Fruit fly (Drosophila melanogaster) whole organism, embryonic: ENCODE data around the gene CG44836.

Source experiments
- Adf1 ChIP-seq: fragments of 200-800 bp; sonication (Bioruptor generic); IDR thresholded peaks from 2 replicates; pipeline ENCODE4 v1.3.6; 2022; ENCODE audit warnings: missing biosample characterization, missing genetic modification characterization
- Bgb ChIP-seq: fragments of 200-800 bp; sonication (Bioruptor generic); IDR thresholded peaks from 2 replicates; pipeline ENCODE4 v1.3.6; 2022; ENCODE audit warnings: missing biosample characterization, missing genetic modification characterization; ENCODE audit not compliant: partially characterized antibody
- CG12942 ChIP-seq: fragments of 200-800 bp; sonication (Bioruptor generic); optimal IDR thresholded peaks from 3 replicates; lab custom pipeline; 2016; ENCODE audit warnings: missing biosample characterization, missing genetic modification characterization
- CG13624 ChIP-seq: fragments of 200-800 bp; sonication (Bioruptor generic); optimal IDR thresholded peaks from 2 replicates; lab custom pipeline; 2016; ENCODE audit warnings: missing biosample characterization, missing genetic modification characterization
- CG15479 ChIP-seq: fragments of 200-800 bp; sonication (Bioruptor generic); optimal IDR thresholded peaks from 3 replicates; lab custom pipeline; 2019; ENCODE audit warnings: missing biosample characterization, mild to moderate bottlenecking, missing genetic modification characterization, moderate library complexity
- CG16779 ChIP-seq: fragments of 200-800 bp; sonication (Bioruptor generic); IDR thresholded peaks from 2 replicates; pipeline ENCODE4 v1.3.6; 2022; ENCODE audit warnings: missing biosample characterization, missing genetic modification characterization
- CG2202 ChIP-seq: fragments of 200-800 bp; sonication (Bioruptor generic); optimal IDR thresholded peaks from 2 replicates; lab custom pipeline; 2018; ENCODE audit warnings: missing biosample characterization, mild to moderate bottlenecking, missing genetic modification characterization
- CG3163 ChIP-seq: fragments of 200-800 bp; sonication (Bioruptor generic); optimal IDR thresholded peaks from 3 replicates; lab custom pipeline; 2016; ENCODE audit warnings: missing biosample characterization, missing genetic modification characterization
- CG32767 ChIP-seq: fragments of 200-800 bp; sonication (Bioruptor generic); IDR thresholded peaks from 2 replicates; pipeline ENCODE4 v1.3.6; 2022; ENCODE audit warnings: missing biosample characterization, missing genetic modification characterization
- CG3281 ChIP-seq: fragments of 200-800 bp; sonication (Bioruptor generic); optimal IDR thresholded peaks from 3 replicates; lab custom pipeline; 2017; ENCODE audit warnings: missing biosample characterization, mild to moderate bottlenecking, missing genetic modification characterization
- CG4360 ChIP-seq: fragments of 200-800 bp; sonication (Bioruptor generic); IDR thresholded peaks from 2 replicates; pipeline ENCODE4 v1.3.6; 2022; ENCODE audit warnings: missing biosample characterization, missing genetic modification characterization
- CG43689 ChIP-seq: fragments of 200-800 bp; sonication (Bioruptor generic); IDR thresholded peaks from 2 replicates; pipeline ENCODE4 v1.3.6; 2022; ENCODE audit warnings: missing biosample characterization, missing genetic modification characterization
- CG7987 ChIP-seq: fragments of 200-800 bp; sonication (Bioruptor generic); optimal IDR thresholded peaks from 2 replicates; lab custom pipeline; 2018; ENCODE audit warnings: missing biosample characterization, mild to moderate bottlenecking, missing genetic modification characterization, moderate library complexity
- CG8281 ChIP-seq: fragments of 200-800 bp; sonication (Bioruptor generic); optimal IDR thresholded peaks from 2 replicates; lab custom pipeline; 2018; ENCODE audit warnings: missing biosample characterization, mild to moderate bottlenecking, missing genetic modification characterization, moderate library complexity
- CG8944 ChIP-seq: fragments of 200-800 bp; sonication (Bioruptor generic); optimal IDR thresholded peaks from 3 replicates; lab custom pipeline; 2016; ENCODE audit warnings: missing biosample characterization, missing genetic modification characterization
- Deaf1 ChIP-seq: fragments of 200-800 bp; optimal IDR thresholded peaks from 3 replicates; lab custom pipeline; 2019; ENCODE audit warnings: missing biosample characterization, mild to moderate bottlenecking, missing genetic modification characterization, moderate library complexity
- Drgx ChIP-seq: fragments of 200-800 bp; sonication (Bioruptor generic); IDR thresholded peaks from 2 replicates; pipeline ENCODE4 v1.3.6; 2022; ENCODE audit warnings: missing biosample characterization, missing genetic modification characterization
- GATAe ChIP-seq: fragments of 200-800 bp; sonication (Bioruptor generic); conservative IDR thresholded peaks from 2 replicates; pipeline ENCODE4 v1.3.6; 2022; ENCODE audit warnings: missing biosample characterization, missing genetic modification characterization
- HLH3B ChIP-seq: fragments of 200-800 bp; sonication (Bioruptor generic); IDR thresholded peaks from 2 replicates; pipeline ENCODE4 v1.3.6; 2022; ENCODE audit warnings: missing biosample characterization, missing genetic modification characterization
- HmgZ ChIP-seq: fragments of 200-800 bp; sonication (Bioruptor generic); optimal IDR thresholded peaks from 2 replicates; lab custom pipeline; 2018; ENCODE audit warnings: missing biosample characterization, mild to moderate bottlenecking, missing genetic modification characterization
- Med ChIP-seq: fragments of 200-800 bp; sonication (Bioruptor generic); peaks from one replicate; lab custom pipeline; 2016; ENCODE audit warnings: missing biosample characterization, missing genetic modification characterization, mild to moderate bottlenecking, inconsistent platforms, moderate library complexity
- NC2β ChIP-seq: fragments of 200-800 bp; sonication (Bioruptor generic); optimal IDR thresholded peaks from 2 replicates; lab custom pipeline; 2016; ENCODE audit warnings: missing biosample characterization, missing genetic modification characterization
- Nf-YC ChIP-seq: fragments of 200-800 bp; optimal IDR thresholded peaks from 3 replicates; lab custom pipeline; 2019; ENCODE audit warnings: missing biosample characterization, mild to moderate bottlenecking, missing genetic modification characterization, moderate library complexity
- Opbp ChIP-seq: fragments of 200-800 bp; sonication (Bioruptor generic); IDR thresholded peaks from 3 replicates; pipeline ENCODE4 v1.3.6; 2022; ENCODE audit warnings: missing biosample characterization, missing genetic modification characterization; ENCODE audit not compliant: partially characterized antibody
- Six4 ChIP-seq: fragments of 200-800 bp; sonication (Bioruptor generic); optimal IDR thresholded peaks from 2 replicates; lab custom pipeline; 2016; ENCODE audit warnings: missing biosample characterization, missing genetic modification characterization
- Xbp1 ChIP-seq: fragments of 200-800 bp; sonication (Bioruptor generic); optimal IDR thresholded peaks from 3 replicates; lab custom pipeline; 2016; ENCODE audit warnings: missing biosample characterization, mild to moderate bottlenecking, missing genetic modification characterization
- bcd ChIP-seq: fragments of 200-800 bp; sonication (Bioruptor generic); optimal IDR thresholded peaks from 2 replicates; lab custom pipeline; 2017; ENCODE audit warnings: missing biosample characterization, mild to moderate bottlenecking, missing genetic modification characterization
- cad ChIP-seq: fragments of >200 bp; optimal IDR thresholded peaks from 2 replicates; lab custom pipeline; 2017; ENCODE audit warnings: missing biosample characterization, missing genetic modification characterization
- chinmo ChIP-seq: fragments of 200-800 bp; sonication (Bioruptor generic); IDR thresholded peaks from 4 replicates; pipeline ENCODE4 v1.3.6; 2022; ENCODE audit warnings: missing biosample characterization, missing genetic modification characterization; ENCODE audit not compliant: partially characterized antibody
- crol ChIP-seq: fragments of 200-800 bp; sonication (Bioruptor generic); IDR thresholded peaks from 2 replicates; pipeline ENCODE4 v1.3.6; 2022; ENCODE audit warnings: missing biosample characterization, missing genetic modification characterization
- fru ChIP-seq: fragments of >200 bp; optimal IDR thresholded peaks from 2 replicates; lab custom pipeline; 2017
- ftz-f1 ChIP-seq: fragments of 200-800 bp; sonication (Bioruptor generic); optimal IDR thresholded peaks from 2 replicates; lab custom pipeline; 2016; ENCODE audit warnings: missing biosample characterization, missing genetic modification characterization
- gsb-n ChIP-seq: fragments of 200-800 bp; sonication (Bioruptor generic); optimal IDR thresholded peaks from 3 replicates; lab custom pipeline; 2018; ENCODE audit warnings: missing biosample characterization, mild to moderate bottlenecking, missing genetic modification characterization
- h ChIP-seq: fragments of >200 bp; optimal IDR thresholded peaks from 2 replicates; lab custom pipeline; 2017
- kah ChIP-seq: fragments of 200-800 bp; sonication (Bioruptor generic); optimal IDR thresholded peaks from 2 replicates; lab custom pipeline; 2018; ENCODE audit warnings: missing biosample characterization, mild to moderate bottlenecking, missing genetic modification characterization
- kay ChIP-seq: fragments of 200-800 bp; sonication (Bioruptor generic); optimal IDR thresholded peaks from 2 replicates; lab custom pipeline; 2016; ENCODE audit warnings: missing biosample characterization, missing genetic modification characterization
- kni ChIP-seq: fragments of 200-800 bp; sonication (Bioruptor generic); optimal IDR thresholded peaks from 3 replicates; lab custom pipeline; 2017; ENCODE audit warnings: mild to moderate bottlenecking, missing biosample characterization, missing genetic modification reagents, missing genetic modification characterization
- nom ChIP-seq: fragments of 200-800 bp; sonication (Bioruptor generic); optimal IDR thresholded peaks from 2 replicates; lab custom pipeline; 2017; ENCODE audit warnings: missing biosample characterization, missing genetic modification characterization, mild to moderate bottlenecking, moderate library complexity, missing genetic modification reagents
- onecut ChIP-seq: fragments of 200-800 bp; sonication (Bioruptor generic); IDR thresholded peaks from 2 replicates; pipeline ENCODE4 v1.3.6; 2022; ENCODE audit warnings: missing biosample characterization, missing genetic modification characterization
- pfk ChIP-seq: fragments of 200-800 bp; sonication (Bioruptor generic); optimal IDR thresholded peaks from 2 replicates; lab custom pipeline; 2018; ENCODE audit warnings: missing biosample characterization, mild to moderate bottlenecking, missing genetic modification characterization, moderate library complexity
- pita ChIP-seq: fragments of 200-800 bp; sonication (Bioruptor generic); optimal IDR thresholded peaks from 2 replicates; lab custom pipeline; 2017; ENCODE audit warnings: missing biosample characterization, mild to moderate bottlenecking, missing genetic modification characterization
- rib ChIP-seq: fragments of 200-800 bp; sonication (Bioruptor generic); IDR thresholded peaks from 2 replicates; pipeline ENCODE4 v1.3.6; 2022; ENCODE audit warnings: missing biosample characterization, missing genetic modification characterization
- row ChIP-seq: fragments of 200-800 bp; sonication (Bioruptor generic); IDR thresholded peaks from 3 replicates; pipeline ENCODE4 v1.3.6; 2022; ENCODE audit warnings: missing biosample characterization, missing genetic modification characterization
- salm ChIP-seq: fragments of 200-800 bp; sonication (Bioruptor generic); optimal IDR thresholded peaks from 2 replicates; lab custom pipeline; 2018; ENCODE audit warnings: missing biosample characterization, mild to moderate bottlenecking, missing genetic modification characterization
- scrt ChIP-seq: fragments of 200-800 bp; sonication (Bioruptor generic); optimal IDR thresholded peaks from 2 replicates; lab custom pipeline; 2018; ENCODE audit warnings: missing biosample characterization, mild to moderate bottlenecking, missing genetic modification characterization, moderate library complexity
- sens ChIP-seq: fragments of 200-800 bp; sonication (Bioruptor generic); peaks from one replicate; lab custom pipeline; 2016; ENCODE audit warnings: missing biosample characterization, missing genetic modification characterization
- slou ChIP-seq: fragments of 200-800 bp; sonication (Bioruptor generic); optimal IDR thresholded peaks from 3 replicates; lab custom pipeline; 2016; ENCODE audit warnings: missing biosample characterization, missing genetic modification characterization
- yki ChIP-seq: fragments of >200 bp; optimal IDR thresholded peaks from 3 replicates; lab custom pipeline; 2018
- zen ChIP-seq: fragments of 200-800 bp; sonication (Bioruptor generic); optimal IDR thresholded peaks from 3 replicates; lab custom pipeline; 2018; ENCODE audit warnings: missing biosample characterization, mild to moderate bottlenecking, missing genetic modification characterization, moderate library complexity
- zf30C ChIP-seq: fragments of 200-800 bp; sonication (Bioruptor generic); optimal IDR thresholded peaks from 3 replicates; lab custom pipeline; 2018; ENCODE audit warnings: missing biosample characterization, mild to moderate bottlenecking, missing genetic modification characterization

CG44836 gene

DNA sequence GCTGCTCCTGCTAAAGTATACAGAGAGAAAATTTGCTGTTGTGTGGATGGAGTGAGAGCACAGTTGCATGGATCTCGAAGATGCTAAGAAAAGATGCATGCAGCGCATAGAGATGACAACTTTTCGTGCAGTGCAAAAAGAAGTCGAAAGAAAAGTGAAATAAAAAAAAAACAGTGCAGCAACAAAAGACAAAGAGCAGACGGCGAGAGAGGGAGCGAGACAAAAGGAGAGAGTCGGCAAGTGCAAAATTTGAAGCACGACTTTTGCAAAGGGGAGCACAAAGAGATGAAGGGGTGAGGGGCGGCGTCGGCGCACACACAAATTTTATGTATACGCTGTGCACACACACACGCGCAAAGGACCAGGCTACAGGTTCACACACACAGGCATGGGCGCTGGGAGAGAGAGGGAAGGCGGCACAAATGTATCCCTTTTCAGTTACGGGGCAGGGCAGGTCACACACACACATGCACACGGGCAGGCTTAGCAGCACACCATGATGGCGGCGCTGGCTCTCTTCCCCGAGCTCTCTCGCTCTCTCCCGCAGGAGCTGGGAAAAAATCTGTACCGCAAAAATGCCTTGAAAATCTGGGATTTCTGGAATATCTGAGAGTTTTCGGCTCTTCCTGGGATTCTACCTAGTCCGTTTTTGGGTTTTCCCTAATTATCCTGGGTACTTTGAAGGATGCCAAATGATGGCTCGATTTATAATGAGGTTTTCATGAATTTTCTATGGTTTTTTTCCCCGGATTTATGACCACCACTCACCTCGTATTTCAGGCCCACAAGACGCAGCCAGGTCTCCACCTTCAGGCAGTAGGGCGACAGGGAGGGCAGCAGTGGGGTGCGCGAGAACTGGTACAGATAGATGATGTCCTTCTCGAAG is 10.4 kb upstream of the CG44836 start (continued):
- TF ChIP-seq kni (GFP tag; lab: Kevin White, UChicago) (peak; percentile 53), Deaf1 (tag; lab: Kevin White, UChicago) (peak; percentile 36), CG8944 (GFP tag; lab: Kevin White, UChicago) (no peak), CG12942 (no peak), yki (lab: Kevin White, UChicago) (peak; percentile 21), CG2202 (tag; lab: Kevin White, UChicago) (no peak), fru (lab: Kevin White, UChicago) (no peak), gsb-n (tag; lab: Kevin White, UChicago) (no peak), zen (tag; lab: Kevin White, UChicago) (peak; percentile 78), CG43689 (GFP tag; lab: Robert Waterston, UW) (no peak), NC2β (no peak), CG3281 (GFP tag; lab: Kevin White, UChicago) (no peak), nom (GFP tag; lab: Kevin White, UChicago) (peak; percentile 88), HmgZ (tag; lab: Kevin White, UChicago) (no peak), Nf-YC (tag; lab: Kevin White, UChicago) (no peak), kay (no peak), Med (GFP tag; lab: Kevin White, UChicago) (peak; percentile 78), pita (GFP tag; lab: Kevin White, UChicago) (no peak), salm (tag; lab: Kevin White, UChicago) (no peak), CG15479 (GFP tag; lab: Kevin White, UChicago) (peak; percentile 66), GATAe (GFP tag; lab: Robert Waterston, UW) (no peak), sens (GFP tag; lab: Kevin White, UChicago) (peak; percentile 80), Adf1 (GFP tag; lab: Robert Waterston, UW) (peak; percentile 32; the same call in 1 of the 2 replicates), chinmo (GFP tag; lab: Robert Waterston, UW) (peak; percentile 57; the same call in 1 of the 4 replicates), Six4 (no peak), CG7987 (GFP tag; lab: Kevin White, UChicago) (no peak), Xbp1 (GFP tag; lab: Kevin White, UChicago) (no peak), bcd (GFP tag; lab: Kevin White, UChicago) (no peak), CG3163 (GFP tag; lab: Kevin White, UChicago) (no peak), row (GFP tag; lab: Robert Waterston, UW) (peak; percentile 16; the same call in 1 of the 3 replicates), rib (GFP tag; lab: Robert Waterston, UW) (peak; percentile 61; the same call in 1 of the 2 replicates), CG13624 (GFP tag; lab: Kevin White, UChicago) (no peak), CG8281 (tag; lab: Kevin White, UChicago) (no peak), onecut (GFP tag; lab: Robert Waterston, UW) (no peak), CG4360 (GFP tag; lab: Robert Waterston, UW) (peak; percentile 23; the same call in 1 of the 2 replicates), slou (no peak), Bgb (GFP tag; lab: Robert Waterston, UW) (peak; percentile 21; the same call in 1 of the 2 replicates), HLH3B (GFP tag; lab: Robert Waterston, UW) (no peak), crol (GFP tag; lab: Robert Waterston, UW) (peak; percentile 93), kah (GFP tag; lab: Kevin White, UChicago) (no peak), ftz-f1 (no peak), pfk (GFP tag; lab: Kevin White, UChicago) (no peak), cad (GFP tag; lab: Kevin White, UChicago) (peak; percentile 63), scrt (GFP tag; lab: Kevin White, UChicago) (peak; percentile 63), Drgx (GFP tag; lab: Robert Waterston, UW) (peak; percentile 82), h (lab: Kevin White, UChicago) (no peak), CG16779 (GFP tag; lab: Robert Waterston, UW) (0 out of 2 replicates have a peak, but pooled peaks have one; percentile 69), CG32767 (GFP tag; lab: Robert Waterston, UW) (peak; percentile 93), Opbp (GFP tag; lab: Robert Waterston, UW) (0 out of 3 replicates have a peak, but pooled peaks have one; percentile 34), zf30C (GFP tag; lab: Kevin White, UChicago) (peak; percentile 76)
